Fruit fly (Drosophila melanogaster) whole organism, embryonic: ENCODE measurements around the gene MED4.

ENCODE experiments used
- Atf3 ChIP-seq: fragments of 200-800 bp; sonication (Bioruptor generic); optimal IDR thresholded peaks from 3 replicates; lab custom pipeline; 2016; ENCODE audit warnings: missing biosample characterization, missing genetic modification characterization
- CG11696 ChIP-seq: fragments of 200-800 bp; sonication (Bioruptor generic); IDR thresholded peaks from 2 replicates; pipeline ENCODE4 v1.3.6; 2022; ENCODE audit warnings: missing biosample characterization, missing genetic modification characterization
- CG12299 ChIP-seq: fragments of 200-800 bp; sonication (Bioruptor generic); optimal IDR thresholded peaks from 2 replicates; lab custom pipeline; 2018; ENCODE audit warnings: missing biosample characterization, mild to moderate bottlenecking, missing genetic modification characterization
- CG12744 ChIP-seq: fragments of 200-800 bp; sonication (Bioruptor generic); optimal IDR thresholded peaks from 2 replicates; lab custom pipeline; 2016; ENCODE audit warnings: missing biosample characterization, missing genetic modification characterization
- CG12769 ChIP-seq: fragments of 200-800 bp; sonication (Bioruptor generic); optimal IDR thresholded peaks from 2 replicates; lab custom pipeline; 2019; ENCODE audit warnings: missing biosample characterization, mild to moderate bottlenecking, missing genetic modification characterization, moderate library complexity
- CG13296 ChIP-seq: fragments of 200-800 bp; sonication (Bioruptor generic); optimal IDR thresholded peaks from 3 replicates; lab custom pipeline; 2018; ENCODE audit warnings: missing biosample characterization, mild to moderate bottlenecking, missing genetic modification characterization
- CG13775 ChIP-seq: fragments of 200-800 bp; sonication (Bioruptor generic); optimal IDR thresholded peaks from 3 replicates; lab custom pipeline; 2017; ENCODE audit warnings: missing biosample characterization, mild to moderate bottlenecking, missing genetic modification characterization
- CG14014 ChIP-seq: fragments of 200-800 bp; sonication (Bioruptor generic); IDR thresholded peaks from 2 replicates; pipeline ENCODE4 v1.3.6; 2022; ENCODE audit warnings: missing biosample characterization, missing genetic modification characterization
- CG15269 ChIP-seq: fragments of 200-800 bp; sonication (Bioruptor generic); optimal IDR thresholded peaks from 2 replicates; lab custom pipeline; 2018; ENCODE audit warnings: missing biosample characterization, mild to moderate bottlenecking, missing genetic modification characterization, moderate library complexity
- CG1603 ChIP-seq: fragments of 200-800 bp; sonication (Bioruptor generic); optimal IDR thresholded peaks from 2 replicates; lab custom pipeline; 2019; ENCODE audit warnings: missing biosample characterization, mild to moderate bottlenecking, missing genetic modification characterization, moderate library complexity
- CG31365 ChIP-seq: fragments of 200-800 bp; sonication (Bioruptor generic); optimal IDR thresholded peaks from 2 replicates; lab custom pipeline; 2018; ENCODE audit warnings: missing biosample characterization, mild to moderate bottlenecking, missing genetic modification characterization
- CG32532 ChIP-seq: fragments of 200-800 bp; sonication (Bioruptor generic); IDR thresholded peaks from 2 replicates; pipeline ENCODE4 v1.3.6; 2022; ENCODE audit warnings: missing biosample characterization, missing genetic modification characterization
- CG4617 ChIP-seq: fragments of 200-800 bp; sonication (Bioruptor generic); optimal IDR thresholded peaks from 3 replicates; lab custom pipeline; 2016; ENCODE audit warnings: missing biosample characterization, missing genetic modification characterization, borderline replicate concordance
- CG4820 ChIP-seq: fragments of 200-800 bp; sonication (Bioruptor generic); optimal IDR thresholded peaks from 3 replicates; lab custom pipeline; 2016; ENCODE audit warnings: missing biosample characterization, missing genetic modification characterization
- CG4854 ChIP-seq: fragments of 200-800 bp; sonication (Bioruptor generic); optimal IDR thresholded peaks from 2 replicates; lab custom pipeline; 2016; ENCODE audit warnings: missing biosample characterization, missing genetic modification characterization, inconsistent platforms
- CG7357 ChIP-seq: fragments of 200-800 bp; sonication (Bioruptor generic); IDR thresholded peaks from 3 replicates; pipeline ENCODE4 v1.3.6; 2022; ENCODE audit warnings: missing biosample characterization, missing genetic modification characterization
- CG9437 ChIP-seq: fragments of 200-800 bp; sonication (Bioruptor generic); optimal IDR thresholded peaks from 2 replicates; lab custom pipeline; 2018; ENCODE audit warnings: missing biosample characterization, mild to moderate bottlenecking, missing genetic modification characterization
- CG9609 ChIP-seq: fragments of 200-800 bp; sonication (Bioruptor generic); optimal IDR thresholded peaks from 3 replicates; lab custom pipeline; 2016; ENCODE audit warnings: missing biosample characterization, missing genetic modification characterization
- CG9797 ChIP-seq: fragments of 200-800 bp; sonication (Bioruptor generic); optimal IDR thresholded peaks from 3 replicates; lab custom pipeline; 2018; ENCODE audit warnings: missing biosample characterization, mild to moderate bottlenecking, missing genetic modification characterization
- CkIIα-i1 ChIP-seq: fragments of 200-800 bp; sonication (Bioruptor generic); IDR thresholded peaks from 2 replicates; pipeline ENCODE4 v1.3.6; 2022; ENCODE audit warnings: missing biosample characterization, missing genetic modification characterization
- CoRest ChIP-seq: fragments of 200-800 bp; sonication (Bioruptor generic); optimal IDR thresholded peaks from 3 replicates; lab custom pipeline; 2018; ENCODE audit warnings: missing biosample characterization, mild to moderate bottlenecking, missing genetic modification characterization, moderate library complexity
- D ChIP-seq, 2 experiments: fragments of 200-800 bp in 1 of 2; fragments of >200 bp in 1 of 2; sonication (Bioruptor generic) in 1 of 2; optimal IDR thresholded peaks; 2 replicates in 1 of 2; 3 replicates in 1 of 2; lab custom pipeline; 2017; ENCODE audit warnings: mild to moderate bottlenecking in 1 of 2, missing biosample characterization in 1 of 2, missing genetic modification characterization in 1 of 2, missing genetic modification reagents in 1 of 2
- Dip3 ChIP-seq: fragments of 200-800 bp; sonication (Bioruptor generic); optimal IDR thresholded peaks from 3 replicates; lab custom pipeline; 2016; ENCODE audit warnings: missing biosample characterization, missing genetic modification characterization
- Doc2 ChIP-seq: fragments of 200-800 bp; sonication (Bioruptor generic); IDR thresholded peaks from 2 replicates; pipeline ENCODE4 v1.3.6; 2022; ENCODE audit warnings: missing biosample characterization, missing genetic modification characterization
- Dp ChIP-seq: fragments of 200-800 bp; sonication (Bioruptor generic); optimal IDR thresholded peaks from 2 replicates; lab custom pipeline; 2018; ENCODE audit warnings: missing biosample characterization, mild to moderate bottlenecking, missing genetic modification characterization, moderate library complexity
- MBD-R2 ChIP-seq: fragments of 200-800 bp; sonication (Bioruptor generic); IDR thresholded peaks from 2 replicates; pipeline ENCODE4 v1.3.6; 2022; ENCODE audit warnings: missing biosample characterization, missing genetic modification characterization
- Stat92E ChIP-seq, 3 experiments: fragments of >200 bp in 2 of 3; fragments of 200-800 bp in 1 of 3; sonication (Bioruptor generic) in 1 of 3; optimal IDR thresholded peaks; 2 replicates each; lab custom pipeline; 2017 to 2019; ENCODE audit warnings: missing biosample characterization in 3 of 3, missing genetic modification characterization in 3 of 3, mild to moderate bottlenecking in 1 of 3, moderate library complexity in 1 of 3
- Vsx1 ChIP-seq: fragments of 200-800 bp; sonication (Bioruptor generic); optimal IDR thresholded peaks from 2 replicates; lab custom pipeline; 2017; ENCODE audit warnings: missing biosample characterization, mild to moderate bottlenecking, missing genetic modification characterization, missing genetic modification reagents
- YL-1 ChIP-seq: fragments of 200-800 bp; sonication (Bioruptor generic); optimal IDR thresholded peaks from 3 replicates; lab custom pipeline; 2017; ENCODE audit warnings: missing biosample characterization, mild to moderate bottlenecking, missing genetic modification characterization
- disco-r ChIP-seq: fragments of 200-800 bp; sonication (Bioruptor generic); optimal IDR thresholded peaks from 2 replicates; lab custom pipeline; 2016; ENCODE audit warnings: missing biosample characterization, missing genetic modification characterization
- ftz-f1 ChIP-seq: fragments of 200-800 bp; sonication (Bioruptor generic); optimal IDR thresholded peaks from 2 replicates; lab custom pipeline; 2016; ENCODE audit warnings: missing biosample characterization, missing genetic modification characterization
- insv ChIP-seq, 2 experiments: fragments of 200-800 bp; sonication (Bioruptor generic); optimal IDR thresholded peaks; 3 replicates each; lab custom pipeline; 2016 to 2018; ENCODE audit warnings: missing biosample characterization in 2 of 2, missing genetic modification characterization in 2 of 2
- kah ChIP-seq: fragments of 200-800 bp; sonication (Bioruptor generic); optimal IDR thresholded peaks from 2 replicates; lab custom pipeline; 2018; ENCODE audit warnings: missing biosample characterization, mild to moderate bottlenecking, missing genetic modification characterization
- lilli ChIP-seq: fragments of 200-800 bp; sonication (Bioruptor generic); optimal IDR thresholded peaks from 3 replicates; lab custom pipeline; 2016; ENCODE audit warnings: missing biosample characterization, missing genetic modification characterization
- mld ChIP-seq: fragments of 200-800 bp; sonication (Bioruptor generic); IDR thresholded peaks from 3 replicates; pipeline ENCODE4 v1.3.6; 2022; ENCODE audit warnings: missing biosample characterization, missing genetic modification characterization; ENCODE audit not compliant: partially characterized antibody
- nom ChIP-seq: fragments of 200-800 bp; sonication (Bioruptor generic); optimal IDR thresholded peaks from 2 replicates; lab custom pipeline; 2017; ENCODE audit warnings: missing biosample characterization, missing genetic modification characterization, mild to moderate bottlenecking, moderate library complexity, missing genetic modification reagents
- otp ChIP-seq: fragments of 200-800 bp; sonication (Bioruptor generic); IDR thresholded peaks from 3 replicates; pipeline ENCODE4, ENCODE4 v1.3.6; 2022; ENCODE audit warnings: missing biosample characterization, missing genetic modification characterization
- pho ChIP-seq: fragments of 200-800 bp; sonication (Bioruptor generic); optimal IDR thresholded peaks from 2 replicates; lab custom pipeline; 2016; ENCODE audit warnings: missing biosample characterization, missing genetic modification characterization
- rib ChIP-seq: fragments of 200-800 bp; sonication (Bioruptor generic); IDR thresholded peaks from 2 replicates; pipeline ENCODE4 v1.3.6; 2022; ENCODE audit warnings: missing biosample characterization, missing genetic modification characterization
- schlank ChIP-seq: fragments of 200-800 bp; sonication (Bioruptor generic); optimal IDR thresholded peaks from 2 replicates; lab custom pipeline; 2018; ENCODE audit warnings: missing biosample characterization, mild to moderate bottlenecking, missing genetic modification characterization
- sd ChIP-seq: fragments of 200-800 bp; sonication (Bioruptor generic); optimal IDR thresholded peaks from 3 replicates; lab custom pipeline; 2018; ENCODE audit warnings: missing biosample characterization, mild to moderate bottlenecking, missing genetic modification characterization, moderate library complexity
- sens ChIP-seq: fragments of 200-800 bp; sonication (Bioruptor generic); peaks from one replicate; lab custom pipeline; 2016; ENCODE audit warnings: missing biosample characterization, missing genetic modification characterization
- seq ChIP-seq: fragments of 200-800 bp; sonication (Bioruptor generic); IDR thresholded peaks from 2 replicates; pipeline ENCODE4 v1.3.6; 2022; ENCODE audit warnings: missing biosample characterization, missing genetic modification characterization
- sna ChIP-seq: fragments of 200-800 bp; sonication (Bioruptor generic); IDR thresholded peaks from 2 replicates; pipeline ENCODE4 v1.3.6; 2022; ENCODE audit warnings: missing biosample characterization, missing genetic modification characterization; ENCODE audit not compliant: partially characterized antibody
- tgo ChIP-seq: fragments of 200-800 bp; sonication (Bioruptor generic); IDR thresholded peaks from 3 replicates; pipeline ENCODE4 v1.3.6; 2022; ENCODE audit warnings: missing biosample characterization, missing genetic modification characterization
- tio ChIP-seq: fragments of 200-800 bp; sonication (Bioruptor generic); optimal IDR thresholded peaks from 2 replicates; lab custom pipeline; 2017; ENCODE audit warnings: missing biosample characterization, missing genetic modification characterization, inconsistent platforms
- tup ChIP-seq: fragments of 200-800 bp; sonication (Bioruptor generic); optimal IDR thresholded peaks from 2 replicates; lab custom pipeline; 2016; ENCODE audit warnings: missing biosample characterization, mild to moderate bottlenecking, missing genetic modification characterization, moderate library complexity
- unpg ChIP-seq: fragments of 200-800 bp; sonication (Bioruptor generic); optimal IDR thresholded peaks from 3 replicates; lab custom pipeline; 2018; ENCODE audit warnings: missing biosample characterization, mild to moderate bottlenecking, missing genetic modification characterization, moderate library complexity
- vnd ChIP-seq: fragments of 200-800 bp; sonication (Bioruptor generic); IDR thresholded peaks from 3 replicates; pipeline ENCODE4 v1.3.6; 2022; ENCODE audit warnings: missing biosample characterization, missing genetic modification characterization; ENCODE audit not compliant: partially characterized antibody
- wdn ChIP-seq: fragments of 200-800 bp; sonication (Bioruptor generic); IDR thresholded peaks from 2 replicates; pipeline ENCODE4 v1.3.6; 2022; ENCODE audit warnings: missing biosample characterization, missing genetic modification characterization

The MED4 gene

dm6 chr3L:7238072-7238759 is 12.1 kb downstream of the MED4 start, which contains the start of the genes CG14829 and BHD (continued):
- TF ChIP-seq CG31365 (tag; lab: Kevin White, UChicago) (no peak), Vsx1 (GFP tag; lab: Kevin White, UChicago) (no peak), sna (no peak), Dp (peak; percentile 63), CG13296 (GFP tag; lab: Kevin White, UChicago) (no peak), CG12769 (tag; lab: Kevin White, UChicago) (no peak), tgo (GFP tag; lab: Robert Waterston, UW) (no peak), pho (GFP tag; lab: Kevin White, UChicago) (no peak), CG4854 (GFP tag; lab: Kevin White, UChicago) (no peak), vnd (GFP tag; lab: Robert Waterston, UW) (no peak), D (optimal IDR thresholded peaks at IDR 0.05; lab: Kevin White, UChicago) (no peak), D (GFP tag; optimal IDR thresholded peaks at IDR 0.05; lab: Kevin White, UChicago) (no peak), otp (GFP tag; lab: Robert Waterston, UW) (no peak), CG9609 (GFP tag; lab: Kevin White, UChicago) (no peak), CkIIα-i1 (GFP tag; lab: Robert Waterston, UW) (no peak), CG1603 (tag; lab: Kevin White, UChicago) (no peak), CG9437 (GFP tag; lab: Kevin White, UChicago) (no peak), Dip3 (GFP tag; lab: Kevin White, UChicago) (no peak), CG13775 (GFP tag; lab: Kevin White, UChicago) (no peak), disco-r (GFP tag; lab: Kevin White, UChicago) (no peak), YL-1 (GFP tag; lab: Kevin White, UChicago) (peak; percentile 48), Stat92E (GFP tag; optimal IDR thresholded peaks at IDR 0.05; lab: Kevin White, UChicago) (no peak), tio (GFP tag; lab: Kevin White, UChicago) (no peak), insv (GFP tag; optimal IDR thresholded peaks at IDR 0.05; lab: Kevin White, UChicago) (no peak), lilli (GFP tag; lab: Kevin White, UChicago) (no peak), CG15269 (tag; lab: Kevin White, UChicago) (no peak), nom (no peak), CG4617 (GFP tag; lab: Kevin White, UChicago) (peak; percentile 22), CG12299 (tag; lab: Kevin White, UChicago) (no peak), CG4820 (GFP tag; lab: Kevin White, UChicago) (no peak), sens (GFP tag; lab: Kevin White, UChicago) (peak; percentile 29), CG32532 (no peak), MBD-R2 (GFP tag; lab: Robert Waterston, UW) (peak; percentile 59), schlank (tag; lab: Kevin White, UChicago) (no peak), Atf3 (GFP tag; lab: Kevin White, UChicago) (no peak), CG11696 (GFP tag; lab: Robert Waterston, UW) (no peak), CG9797 (GFP tag; lab: Kevin White, UChicago) (peak; percentile 60), seq (no peak), kah (GFP tag; lab: Kevin White, UChicago) (no peak), sd (no peak), ftz-f1 (GFP tag; lab: Kevin White, UChicago) (no peak), unpg (GFP tag; lab: Kevin White, UChicago) (no peak), CoRest (tag; lab: Kevin White, UChicago) (no peak), CG7357 (GFP tag; lab: Robert Waterston, UW) (no peak), tup (GFP tag; lab: Kevin White, UChicago) (no peak), CG12744 (GFP tag; lab: Kevin White, UChicago) (no peak), Doc2 (GFP tag; lab: Robert Waterston, UW) (no peak), wdn (GFP tag; lab: Robert Waterston, UW) (no peak), CG14014 (GFP tag; lab: Robert Waterston, UW) (no peak), rib (no peak), mld (GFP tag; lab: Robert Waterston, UW) (no peak)
